Fruit fly (Drosophila melanogaster): ENCODE measurements around the gene Sod1.

Sod1 gene

dm6 chr3L:11125636-11126532 is 12.3 kb upstream of the Sod1 start (continued):
- TF ChIP-seq CG6654 (GFP tag; optimal IDR thresholded peaks at IDR 0.05) (peak; percentile 95), amos (GFP tag; IDR thresholded peaks at IDR 0.05; ENCODE audit: partially characterized antibody) (no peak), pan (optimal IDR thresholded peaks at IDR 0.05) (no peak), pan (GFP tag; optimal IDR thresholded peaks at IDR 0.05 in 1 of 2, IDR thresholded peaks at IDR 0.05 in 1 of 2) (no peak), CTCF (GFP tag; optimal IDR thresholded peaks at IDR 0.05) (no peak), salm (tag; optimal IDR thresholded peaks at IDR 0.05) (no peak), HmgD (GFP tag; optimal IDR thresholded peaks at IDR 0.05) (no peak), slou (GFP tag; optimal IDR thresholded peaks at IDR 0.05) (no peak), en (GFP tag; optimal IDR thresholded peaks at IDR 0.05) (no peak), lab (GFP tag; optimal IDR thresholded peaks at IDR 0.05) (peak; percentile 60), Atf6 (GFP tag; IDR thresholded peaks at IDR 0.05) (no peak), sima (GFP tag; optimal IDR thresholded peaks at IDR 0.05) (no peak), CG3281 (GFP tag; optimal IDR thresholded peaks at IDR 0.05) (peak; percentile 50), CG10366 (GFP tag; IDR thresholded peaks at IDR 0.05) (no peak), Optix (GFP tag; IDR thresholded peaks at IDR 0.05) (no peak), CG10979 (tag; optimal IDR thresholded peaks at IDR 0.05) (peak; percentile 10), her (GFP tag; optimal IDR thresholded peaks at IDR 0.05) (no peak), mam (GFP tag; optimal IDR thresholded peaks at IDR 0.05) (peak; percentile 16), CG12744 (GFP tag; optimal IDR thresholded peaks at IDR 0.05) (no peak), Sry-β (GFP tag; optimal IDR thresholded peaks at IDR 0.05) (no peak), Hmx (GFP tag; optimal IDR thresholded peaks at IDR 0.05) (no peak), Drgx (GFP tag; IDR thresholded peaks at IDR 0.05) (no peak), CG7745 (tag; optimal IDR thresholded peaks at IDR 0.05) (no peak), jumu (GFP tag; optimal IDR thresholded peaks at IDR 0.05) (no peak), CG11560 (tag; IDR thresholded peaks at IDR 0.05) (no peak), vfl (GFP tag; optimal IDR thresholded peaks at IDR 0.05) (no peak), CG17568 (GFP tag; optimal IDR thresholded peaks at IDR 0.05) (no peak), CG17361 (GFP tag; IDR thresholded peaks at IDR 0.05) (peak; percentile 22; the same call in 1 of the 3 replicates), fd64A (GFP tag; optimal IDR thresholded peaks at IDR 0.05) (no peak), Gsc (GFP tag; IDR thresholded peaks at IDR 0.05) (no peak), sim (GFP tag; IDR thresholded peaks at IDR 0.05) (no peak), CG2199 (GFP tag; IDR thresholded peaks at IDR 0.05) (no peak), Awh (GFP tag; IDR thresholded peaks at IDR 0.05) (no peak), shn (GFP tag; optimal IDR thresholded peaks at IDR 0.05) (no peak), Doc3 (GFP tag; IDR thresholded peaks at IDR 0.05; ENCODE audit: partially characterized antibody) (no peak), vnd (GFP tag; IDR thresholded peaks at IDR 0.05; ENCODE audit: partially characterized antibody) (no peak), Elba2 (GFP tag; optimal IDR thresholded peaks at IDR 0.05) (peak; percentile 54), Lim3 (GFP tag; IDR thresholded peaks at IDR 0.05) (no peak), CG6813 (GFP tag; optimal IDR thresholded peaks at IDR 0.05) (no peak), ERR (GFP tag; optimal IDR thresholded peaks at IDR 0.05) (no peak)

DNA sequence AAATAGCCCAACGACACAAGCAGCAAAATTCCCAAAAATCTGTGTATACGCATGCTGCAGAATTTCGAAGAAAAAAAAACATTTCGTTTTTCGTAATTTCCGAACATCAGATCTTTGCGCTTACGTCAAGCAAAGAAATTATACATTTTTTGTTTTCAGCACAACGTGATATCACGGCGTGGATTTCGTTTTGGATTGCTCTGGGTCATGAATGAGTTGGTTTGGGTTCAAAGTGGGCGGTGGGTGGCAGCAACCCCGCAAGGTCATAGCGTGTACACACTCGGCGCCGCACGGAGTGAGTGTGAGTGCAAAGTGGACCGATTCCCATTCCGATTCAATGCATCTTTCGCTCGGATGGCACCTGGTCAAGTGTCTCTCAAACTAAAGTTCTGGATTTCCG is 11.3 kb upstream of the Sod1 start:
- no peak for TF ChIP-seq emc (GFP tag; optimal IDR thresholded peaks at IDR 0.05)
- no peak for TF ChIP-seq CG10654 (GFP tag; optimal IDR thresholded peaks at IDR 0.05)
- TF ChIP-seq sens (GFP tag), result no peak
- no peak for TF ChIP-seq CG8359 (GFP tag; optimal IDR thresholded peaks at IDR 0.05; ENCODE audit: borderline replicate concordance)
- TF ChIP-seq NC2β (GFP tag; optimal IDR thresholded peaks at IDR 0.05), result no peak
- TF ChIP-seq Trl (optimal IDR thresholded peaks at IDR 0.05), result no peak
- no peak for TF ChIP-seq Trl (GFP tag; optimal IDR thresholded peaks at IDR 0.05)
- TF ChIP-seq CTCF (GFP tag; optimal IDR thresholded peaks at IDR 0.05), result no peak
- TF ChIP-seq Mes4 (GFP tag; optimal IDR thresholded peaks at IDR 0.05), result no peak
- TF ChIP-seq Taf1 (GFP tag; IDR thresholded peaks at IDR 0.05), result no peak
- no peak for TF ChIP-seq CG11456 (GFP tag; IDR thresholded peaks at IDR 0.05)
- no peak for TF ChIP-seq sisA (GFP tag; IDR thresholded peaks at IDR 0.05)
- TF ChIP-seq NFAT (GFP tag; IDR thresholded peaks at IDR 0.05), result no peak
- TF ChIP-seq CG5180 (GFP tag; optimal IDR thresholded peaks at IDR 0.05), result no peak
- no peak for TF ChIP-seq Eip74EF (GFP tag; optimal IDR thresholded peaks at IDR 0.05)
- TF ChIP-seq CG17361 (GFP tag; IDR thresholded peaks at IDR 0.05), result no peak

Data from whole organism, embryonic.